Worm (Caenorhabditis elegans) whole organism, mixed stage, embryonic: ENCODE data around the gene mfsd-11.

Source experiments
- blmp-1 ChIP-seq: fragments of 150-350 bp; optimal IDR thresholded peaks from 2 replicates; lab custom pipeline; 2014; ENCODE audit warnings: missing biosample characterization, missing genetic modification characterization
- ces-1 ChIP-seq: fragments of 150-350 bp; optimal IDR thresholded peaks from 2 replicates; lab custom pipeline; 2014; ENCODE audit warnings: missing biosample characterization, missing genetic modification reagents, missing genetic modification characterization
- lin-13 ChIP-seq: fragments of 150-350 bp; optimal IDR thresholded peaks from 2 replicates; lab custom pipeline; 2014; ENCODE audit warnings: missing biosample characterization, missing genetic modification characterization
- pha-4 ChIP-seq: fragments of 150-350 bp; optimal IDR thresholded peaks from 2 replicates; lab custom pipeline; 2018; ENCODE audit warnings: missing biosample characterization, missing genetic modification reagents, missing genetic modification characterization
- snpc-4 ChIP-seq: fragments of 150-350 bp; optimal IDR thresholded peaks from 2 replicates; lab custom pipeline; 2014; ENCODE audit warnings: missing biosample characterization, missing genetic modification characterization
- ztf-11 ChIP-seq: fragments of 150-350 bp; optimal IDR thresholded peaks from 2 replicates; lab custom pipeline; 2014; ENCODE audit warnings: missing biosample characterization, missing genetic modification characterization

- TF ChIP-seq ces-1 (GFP tag; lab: Kevin White, UChicago), result no peak
- TF ChIP-seq pha-4 (tag; lab: Kevin White, UChicago), result no peak
- TF ChIP-seq lin-13 (tag; lab: Kevin White, UChicago), result no peak
- TF ChIP-seq snpc-4 (tag; lab: Kevin White, UChicago), result no peak
- no peak for TF ChIP-seq blmp-1 (tag; lab: Kevin White, UChicago)
- no peak for TF ChIP-seq ztf-11
Measured at ce11 chrX:12142569-12142968, 11.3 kb downstream of the mfsd-11 start, which contains the start of gene M153.3.
